Fruit fly (Drosophila melanogaster): Measurements from ENCODE around the gene PGS1.

dm6 chr3R:18745961-18746468 lies at the start of gene PGS1, which contains the start of gene gwl:
- TF ChIP-seq usp (GFP tag; optimal IDR thresholded peaks at IDR 0.05) (no peak), pan (optimal IDR thresholded peaks at IDR 0.05) (no peak), Abd-B (GFP tag; optimal IDR thresholded peaks at IDR 0.05) (no peak), h (GFP tag; optimal IDR thresholded peaks at IDR 0.05) (no peak), OdsH (GFP tag; optimal IDR thresholded peaks at IDR 0.05) (peak; percentile 74), Vsx2 (GFP tag; optimal IDR thresholded peaks at IDR 0.05; ENCODE audit: partially characterized antibody) (no peak), Dfd (GFP tag; optimal IDR thresholded peaks at IDR 0.05) (no peak)

All from whole organism, wandering third instar larva.